Worm (Caenorhabditis elegans): Measurements from ENCODE around the gene col-147.

Gene col-147

DNA sequence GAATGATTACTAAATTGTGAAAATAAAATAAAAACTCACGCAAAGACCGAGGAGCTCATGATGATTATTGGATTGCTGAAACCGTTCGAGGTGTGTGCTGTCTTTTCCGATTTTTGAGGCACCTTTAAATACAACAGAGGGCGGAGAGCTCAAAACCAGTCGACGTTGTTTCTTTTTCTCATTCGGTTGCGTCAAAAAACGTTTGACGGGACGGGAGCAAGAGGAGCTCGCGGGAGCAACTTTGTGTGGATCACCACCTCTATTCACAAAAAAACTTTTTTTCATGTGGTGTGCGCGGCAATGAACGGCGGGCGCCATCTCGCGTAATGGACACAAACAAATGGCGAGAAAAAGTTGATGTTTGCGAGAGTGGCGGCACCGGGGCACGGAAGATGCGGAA, 4.0 kb downstream of the col-147 start, which contains the start of gene idpc-3:
idpc-3 (minus strand) TSS at position 101 of the 400 bp plus-strand sequence.
- TF ChIP-seq fos-1 (tag; optimal IDR thresholded peaks at IDR 0.05) (no peak), ztf-1 (GFP tag; conservative IDR thresholded peaks at IDR 0.05) (no peak), Y55F3AM.14 (GFP tag; optimal IDR thresholded peaks at IDR 0.05) (no peak), elt-3 (tag; optimal IDR thresholded peaks at IDR 0.05) (no peak), nhr-25 (tag; optimal IDR thresholded peaks at IDR 0.05) (no peak), sma-9 (GFP tag; optimal IDR thresholded peaks at IDR 0.05) (no peak), sma-9 (tag; optimal IDR thresholded peaks at IDR 0.05) (no peak)

ce11 chrV:9628603-9629002, 4.5 kb downstream of the col-147 start:
- TF ChIP-seq unc-55 (GFP tag; optimal IDR thresholded peaks at IDR 0.05) (no peak), nhr-10 (tag; optimal IDR thresholded peaks at IDR 0.05) (no peak)

ce11 chrV:9625604-9626446, 7.3 kb downstream of the col-147 start, which contains the start of gene T06E4.7:
Gene T06E4.7, plus strand, starts transcription at chrV:9626396.
- TF ChIP-seq dmd-4 (tag; optimal IDR thresholded peaks at IDR 0.05) (no peak), ZK546.5 (tag; optimal IDR thresholded peaks at IDR 0.05) (no peak), egl-27 (tag; optimal IDR thresholded peaks at IDR 0.05) (no peak), mbf-1 (tag; optimal IDR thresholded peaks at IDR 0.05) (no peak), F13H6.1 (tag; optimal IDR thresholded peaks at IDR 0.05) (no peak), gmeb-1 (tag; optimal IDR thresholded peaks at IDR 0.05) (no peak), blmp-1 (tag; optimal IDR thresholded peaks at IDR 0.05; ENCODE audit: insufficient read depth) (no peak), nhr-129 (tag; optimal IDR thresholded peaks at IDR 0.05) (no peak), mdl-1 (tag; optimal IDR thresholded peaks at IDR 0.05) (no peak), sma-9 (GFP tag; optimal IDR thresholded peaks at IDR 0.05) (no peak), sma-9 (tag; optimal IDR thresholded peaks at IDR 0.05) (no peak), C34F6.9 (tag; optimal IDR thresholded peaks at IDR 0.05) (no peak), nhr-12 (tag; optimal IDR thresholded peaks at IDR 0.05) (no peak), elt-1 (tag; optimal IDR thresholded peaks at IDR 0.05) (no peak), alr-1 (tag; optimal IDR thresholded peaks at IDR 0.05) (no peak), unc-55 (GFP tag; optimal IDR thresholded peaks at IDR 0.05) (no peak), nhr-77 (tag; optimal IDR thresholded peaks at IDR 0.05) (no peak), nhr-237 (tag; optimal IDR thresholded peaks at IDR 0.05) (no peak), lsy-2 (tag; optimal IDR thresholded peaks at IDR 0.05) (no peak)

- TF ChIP-seq skn-1 (tag; optimal IDR thresholded peaks at IDR 0.05), result no peak
- no peak for TF ChIP-seq snpc-4 (tag; optimal IDR thresholded peaks at IDR 0.05)
- no peak for TF ChIP-seq nhr-21 (tag; optimal IDR thresholded peaks at IDR 0.05)
- no peak for TF ChIP-seq R02D3.7 (tag; optimal IDR thresholded peaks at IDR 0.05)
- no peak for TF ChIP-seq elt-1 (tag; optimal IDR thresholded peaks at IDR 0.05)
- no peak for TF ChIP-seq nhr-25 (tag; optimal IDR thresholded peaks at IDR 0.05)
- TF ChIP-seq sma-9 (GFP tag; optimal IDR thresholded peaks at IDR 0.05), result no peak
- no peak for TF ChIP-seq sma-9 (tag; optimal IDR thresholded peaks at IDR 0.05)
- TF ChIP-seq F13H6.1 (tag; optimal IDR thresholded peaks at IDR 0.05), result no peak
Observed at ce11 chrV:9625122-9625521, 8.0 kb downstream of the col-147 start, which contains the start of gene idpc-4. Gene idpc-4, plus strand, starts transcription at chrV:9625422.

ce11 chrV:9622834-9623233, 10.3 kb downstream of the col-147 start, which contains the start of gene idpc-5:
Gene idpc-5, minus strand, starts transcription at chrV:9622934.
- no peak for TF ChIP-seq elt-3 (tag; optimal IDR thresholded peaks at IDR 0.05)
- no peak for TF ChIP-seq nhr-21 (tag; optimal IDR thresholded peaks at IDR 0.05)
- TF ChIP-seq sma-3 (GFP tag; optimal IDR thresholded peaks at IDR 0.05), result no peak
- TF ChIP-seq ztf-11 (tag; optimal IDR thresholded peaks at IDR 0.05), result no peak
- no peak for TF ChIP-seq blmp-1 (tag; optimal IDR thresholded peaks at IDR 0.05; ENCODE audit: insufficient read depth)
- no peak for TF ChIP-seq egl-27 (tag; optimal IDR thresholded peaks at IDR 0.05)
- TF ChIP-seq alr-1 (tag; optimal IDR thresholded peaks at IDR 0.05), result no peak
- TF ChIP-seq snpc-4 (tag; optimal IDR thresholded peaks at IDR 0.05), result no peak

- TF ChIP-seq unc-62 (GFP tag; optimal IDR thresholded peaks at IDR 0.05), result no peak
- no peak for TF ChIP-seq mbf-1 (tag; optimal IDR thresholded peaks at IDR 0.05)
- no peak for TF ChIP-seq nhr-6 (tag; optimal IDR thresholded peaks at IDR 0.05)
- no peak for TF ChIP-seq crh-2 (tag; optimal IDR thresholded peaks at IDR 0.05)
Observed at ce11 chrV:9621437-9621836, 11.7 kb downstream of the col-147 start.

All from whole organism, L2 larva.